Worm (Caenorhabditis elegans) whole organism, L1 larva: Measurements from ENCODE around the gene zmp-2.

ENCODE experiments used
- C16A3.4 ChIP-seq: fragments of 150-350 bp; optimal IDR thresholded peaks from 2 replicates; lab custom pipeline; 2014; ENCODE audit warnings: missing biosample characterization, missing genetic modification characterization
- C34B4.2 ChIP-seq: sonication (generic microtip); optimal IDR thresholded peaks from 2 replicates; lab custom pipeline; 2017; ENCODE audit warnings: mild to moderate bottlenecking, missing genetic modification characterization, missing compliant biosample characterization
- F16B12.6 ChIP-seq: fragments of 150-350 bp; optimal IDR thresholded peaks from 2 replicates; lab custom pipeline; 2014; ENCODE audit warnings: missing biosample characterization, missing genetic modification characterization
- Y116A8C.19 ChIP-seq: sonication (generic microtip); optimal IDR thresholded peaks from 2 replicates; lab custom pipeline; 2016; ENCODE audit warnings: missing compliant biosample characterization, missing genetic modification characterization, borderline replicate concordance
- aha-1 ChIP-seq: fragments of 150-350 bp; optimal IDR thresholded peaks from 2 replicates; lab custom pipeline; 2014; ENCODE audit warnings: missing biosample characterization, missing genetic modification characterization
- aly-2 ChIP-seq: fragments of 150-350 bp; optimal IDR thresholded peaks from 2 replicates; lab custom pipeline; 2014; ENCODE audit warnings: missing biosample characterization, missing genetic modification characterization
- ama-1 ChIP-seq: fragments of 150-350 bp; optimal IDR thresholded peaks from 2 replicates; lab custom pipeline; 2014
- blmp-1 ChIP-seq: fragments of 150-350 bp; optimal IDR thresholded peaks from 2 replicates; lab custom pipeline; 2014; ENCODE audit warnings: missing biosample characterization, missing genetic modification characterization
- ceh-63 ChIP-seq: fragments of 200-800 bp; sonication (Bioruptor generic); optimal IDR thresholded peaks from 2 replicates; lab custom pipeline; 2018; ENCODE audit warnings: mild to moderate bottlenecking, missing genetic modification characterization, missing compliant biosample characterization
- ceh-8 ChIP-seq: fragments of 200-800 bp; sonication (Bioruptor generic); optimal IDR thresholded peaks from 2 replicates; lab custom pipeline; 2018; ENCODE audit warnings: mild to moderate bottlenecking, missing genetic modification characterization, moderate library complexity, missing compliant biosample characterization
- ceh-82 ChIP-seq, 3 experiments: fragments of 150-350 bp in 1 of 3; sonication (generic microtip) in 2 of 3; optimal IDR thresholded peaks; 2 replicates each; lab custom pipeline; 2014 to 2017; ENCODE audit warnings: missing biosample characterization in 3 of 3, missing genetic modification characterization in 3 of 3
- ceh-90 ChIP-seq: sonication (generic microtip); optimal IDR thresholded peaks from 2 replicates; lab custom pipeline; 2016; ENCODE audit warnings: missing genetic modification characterization, missing compliant biosample characterization
- dpl-1 ChIP-seq, 3 experiments: fragments of 150-350 bp in 2 of 3; sonication (generic microtip) in 1 of 3; optimal IDR thresholded peaks; 2 replicates each; lab custom pipeline; 2014 to 2017; ENCODE audit warnings: missing biosample characterization in 3 of 3, missing genetic modification characterization in 3 of 3, missing genetic modification reagents in 3 of 3
- dsc-1 ChIP-seq: sonication (generic microtip); optimal IDR thresholded peaks from 2 replicates; lab custom pipeline; 2016; ENCODE audit warnings: mild to moderate bottlenecking, missing genetic modification characterization, missing compliant biosample characterization
- efl-1 ChIP-seq, 4 experiments: fragments of 150-350 bp; optimal IDR thresholded peaks in 3 of 4; peaks in 1 of 4; 1 replicate in 1 of 4; 2 replicates in 3 of 4; lab custom pipeline; 2014; ENCODE audit warnings: missing biosample characterization in 2 of 4, missing genetic modification characterization in 2 of 4, missing genetic modification reagents in 2 of 4
- efl-3 ChIP-seq: fragments of 200-800 bp; sonication (Bioruptor generic); optimal IDR thresholded peaks from 2 replicates; lab custom pipeline; 2018; ENCODE audit warnings: mild to moderate bottlenecking, missing genetic modification characterization, missing compliant biosample characterization
- egl-27 ChIP-seq, 2 experiments: fragments of 150-350 bp in 1 of 2; sonication (generic microtip); optimal IDR thresholded peaks; 3 replicates each; lab custom pipeline; 2017 to 2018; ENCODE audit warnings: missing biosample characterization in 2 of 2, missing genetic modification characterization in 2 of 2, missing genetic modification reagents in 2 of 2
- elt-3 ChIP-seq, 6 experiments: fragments of 150-350 bp in 1 of 6; sonication (generic microtip); optimal IDR thresholded peaks; 2 replicates each; lab custom pipeline; 2017 to 2018; ENCODE audit warnings: missing biosample characterization in 6 of 6, missing genetic modification characterization in 6 of 6, inconsistent platforms in 1 of 6
- fkh-8 ChIP-seq: sonication (generic microtip); optimal IDR thresholded peaks from 2 replicates; lab custom pipeline; 2016; ENCODE audit warnings: mild to moderate bottlenecking, missing genetic modification characterization, missing compliant biosample characterization
- grh-1 ChIP-seq: fragments of 200-800 bp; sonication (Bioruptor generic); IDR thresholded peaks from 2 replicates; pipeline ENCODE4 v1.3.6; 2022; ENCODE audit warnings: missing genetic modification reagents, missing genetic modification characterization, missing compliant biosample characterization
- hlh-4 ChIP-seq: sonication (generic microtip); optimal IDR thresholded peaks from 2 replicates; lab custom pipeline; 2016; ENCODE audit warnings: mild to moderate bottlenecking, missing genetic modification characterization, missing compliant biosample characterization
- hpl-2 ChIP-seq: fragments of 150-350 bp; optimal IDR thresholded peaks from 2 replicates; lab custom pipeline; 2014; ENCODE audit warnings: missing biosample characterization, missing genetic modification reagents, missing genetic modification characterization
- irx-1 ChIP-seq: sonication (generic microtip); optimal IDR thresholded peaks from 2 replicates; lab custom pipeline; 2016; ENCODE audit warnings: missing genetic modification characterization, missing compliant biosample characterization
- isw-1 ChIP-seq: fragments of 200-800 bp; sonication (Bioruptor generic); IDR thresholded peaks from 2 replicates; pipeline ENCODE4 v1.3.6; 2022; ENCODE audit warnings: missing genetic modification characterization, missing compliant biosample characterization
- lin-13 ChIP-seq: fragments of 150-350 bp; optimal IDR thresholded peaks from 2 replicates; lab custom pipeline; 2014; ENCODE audit warnings: missing biosample characterization, missing genetic modification reagents, missing genetic modification characterization
- lin-15B ChIP-seq: fragments of 150-350 bp; sonication (generic microtip); optimal IDR thresholded peaks from 3 replicates; lab custom pipeline; 2014; ENCODE audit warnings: missing biosample characterization, missing genetic modification characterization
- lin-35 ChIP-seq, 2 experiments: fragments of 150-350 bp; optimal IDR thresholded peaks; 2 replicates each; lab custom pipeline; 2014; ENCODE audit warnings: missing biosample characterization in 2 of 2, missing genetic modification characterization in 2 of 2, missing genetic modification reagents in 2 of 2
- lin-39 ChIP-seq: fragments of 150-350 bp; optimal IDR thresholded peaks from 2 replicates; lab custom pipeline; 2014; ENCODE audit warnings: missing biosample characterization, missing genetic modification reagents, missing genetic modification characterization
- lsy-2 ChIP-seq, 2 experiments: fragments of 150-350 bp; optimal IDR thresholded peaks; 2 replicates each; lab custom pipeline; 2014; ENCODE audit warnings: missing biosample characterization in 2 of 2, missing genetic modification characterization in 2 of 2
- mab-9 ChIP-seq: fragments of 200-800 bp; sonication (Bioruptor generic); IDR thresholded peaks from 2 replicates; pipeline ENCODE4 v1.3.6; 2022; ENCODE audit warnings: missing genetic modification reagents, missing genetic modification characterization, missing compliant biosample characterization
- mdl-1 ChIP-seq, 2 experiments: fragments of 150-350 bp; optimal IDR thresholded peaks; 2 replicates each; lab custom pipeline; 2014 to 2017; ENCODE audit warnings: missing biosample characterization in 2 of 2, missing genetic modification characterization in 2 of 2, inconsistent platforms in 1 of 2
- mef-2 ChIP-seq: fragments of 150-350 bp; optimal IDR thresholded peaks from 2 replicates; lab custom pipeline; 2014; ENCODE audit warnings: missing biosample characterization, missing genetic modification characterization
- mep-1 ChIP-seq: fragments of 150-350 bp; optimal IDR thresholded peaks from 2 replicates; lab custom pipeline; 2014; ENCODE audit warnings: missing biosample characterization, missing genetic modification characterization
- nhr-11 ChIP-seq: fragments of 150-350 bp; optimal IDR thresholded peaks from 2 replicates; lab custom pipeline; 2014; ENCODE audit warnings: missing biosample characterization, missing genetic modification characterization
- nhr-12 ChIP-seq: sonication (generic microtip); optimal IDR thresholded peaks from 2 replicates; lab custom pipeline; 2017; ENCODE audit warnings: missing biosample characterization, missing genetic modification characterization
- nhr-19 ChIP-seq: fragments of 200-800 bp; sonication (Bioruptor generic); conservative IDR thresholded peaks from 2 replicates; pipeline ENCODE4 v1.3.6; 2022; ENCODE audit warnings: missing genetic modification characterization, missing compliant biosample characterization
- nhr-20 ChIP-seq: sonication (generic microtip); optimal IDR thresholded peaks from 2 replicates; lab custom pipeline; 2016; ENCODE audit warnings: mild to moderate bottlenecking, missing genetic modification characterization, missing compliant biosample characterization
- nhr-237 ChIP-seq: fragments of 150-350 bp; optimal IDR thresholded peaks from 2 replicates; lab custom pipeline; 2014; ENCODE audit warnings: missing biosample characterization, missing genetic modification characterization
- nhr-47 ChIP-seq: sonication (generic microtip); optimal IDR thresholded peaks from 2 replicates; lab custom pipeline; 2016; ENCODE audit warnings: mild to moderate bottlenecking, missing genetic modification characterization, moderate library complexity, missing compliant biosample characterization
- nhr-71 ChIP-seq: sonication (generic microtip); optimal IDR thresholded peaks from 2 replicates; lab custom pipeline; 2016; ENCODE audit warnings: mild to moderate bottlenecking, missing genetic modification characterization, moderate library complexity, missing compliant biosample characterization
- nhr-77 ChIP-seq: fragments of 150-350 bp; optimal IDR thresholded peaks from 2 replicates; lab custom pipeline; 2014; ENCODE audit warnings: missing biosample characterization, missing genetic modification characterization
- nhr-85 ChIP-seq: sonication (generic microtip); peaks from one replicate; lab custom pipeline; 2016; ENCODE audit warnings: missing genetic modification characterization, inconsistent platforms, missing compliant biosample characterization
- nhr-90 ChIP-seq: sonication (generic microtip); optimal IDR thresholded peaks from 2 replicates; lab custom pipeline; 2016; ENCODE audit warnings: mild to moderate bottlenecking, missing genetic modification characterization, missing compliant biosample characterization; ENCODE audit not compliant: poor library complexity
- pag-3 ChIP-seq: sonication (generic microtip); optimal IDR thresholded peaks from 2 replicates; lab custom pipeline; 2017; ENCODE audit warnings: missing genetic modification characterization, mild to moderate bottlenecking, missing compliant biosample characterization, antibody characterized with exemption, borderline replicate concordance; ENCODE audit not compliant: insufficient read depth
- rnt-1 ChIP-seq: sonication (generic microtip); optimal IDR thresholded peaks from 2 replicates; lab custom pipeline; 2016; ENCODE audit warnings: mild to moderate bottlenecking, missing genetic modification characterization, moderate library complexity, missing compliant biosample characterization
- skn-1 ChIP-seq: fragments of 150-350 bp; optimal IDR thresholded peaks from 2 replicates; lab custom pipeline; 2014; ENCODE audit warnings: missing biosample characterization, missing genetic modification characterization
- snu-23 ChIP-seq: sonication (generic microtip); optimal IDR thresholded peaks from 2 replicates; lab custom pipeline; 2016; ENCODE audit warnings: missing genetic modification characterization, missing compliant biosample characterization
- sox-4 ChIP-seq: sonication (generic microtip); optimal IDR thresholded peaks from 2 replicates; lab custom pipeline; 2016; ENCODE audit warnings: missing genetic modification characterization, missing compliant biosample characterization
- sptf-1 ChIP-seq: fragments of 150-350 bp; optimal IDR thresholded peaks from 2 replicates; lab custom pipeline; 2014; ENCODE audit warnings: missing biosample characterization, missing genetic modification characterization
- sup-37 ChIP-seq: fragments of 200-800 bp; sonication (Bioruptor generic); optimal IDR thresholded peaks from 2 replicates; lab custom pipeline; 2018; ENCODE audit warnings: mild to moderate bottlenecking, missing genetic modification characterization, missing compliant biosample characterization
- swsn-7 ChIP-seq: sonication (generic microtip); optimal IDR thresholded peaks from 2 replicates; lab custom pipeline; 2016; ENCODE audit warnings: missing genetic modification characterization, missing compliant biosample characterization
- tbx-2 ChIP-seq: sonication (generic microtip); optimal IDR thresholded peaks from 2 replicates; lab custom pipeline; 2016; ENCODE audit warnings: missing genetic modification characterization, missing compliant biosample characterization
- unc-86 ChIP-seq: sonication (generic microtip); optimal IDR thresholded peaks from 2 replicates; lab custom pipeline; 2016; ENCODE audit warnings: missing genetic modification characterization, missing compliant biosample characterization
- zip-4 ChIP-seq: fragments of 200-800 bp; sonication (Bioruptor generic); optimal IDR thresholded peaks from 2 replicates; lab custom pipeline; 2018; ENCODE audit warnings: mild to moderate bottlenecking, missing genetic modification characterization, moderate library complexity, missing compliant biosample characterization

The zmp-2 gene

ce11 chrIII:2619559-2619958 is 16.6 kb upstream of the zmp-2 start, which contains the start of gene ppfr-4:
TSS of gene ppfr-4 (plus strand) at chrIII:2619936.
- TF ChIP-seq fkh-8 (tag; lab: Kevin White, UChicago) (no peak), lsy-2 (tag; optimal IDR thresholded peaks at IDR 0.05; lab: Kevin White, UChicago) (peak; percentile 39 to 54), egl-27 (tag; optimal IDR thresholded peaks at IDR 0.05; lab: Kevin White, UChicago) (no peak), F16B12.6 (tag; lab: Kevin White, UChicago) (peak; percentile 87), tbx-2 (tag; lab: Kevin White, UChicago) (peak; percentile 28), hlh-4 (no peak), pag-3 (tag; lab: Kevin White, UChicago) (no peak), sptf-1 (tag; lab: Kevin White, UChicago) (no peak), ceh-82 (tag; optimal IDR thresholded peaks at IDR 0.05; lab: Kevin White, UChicago) (peak in 1 of 3 experiments; percentile 5), snu-23 (peak; percentile 31), nhr-85 (peak; percentile 39), ceh-90 (tag; lab: Kevin White, UChicago) (no peak), nhr-90 (tag; lab: Kevin White, UChicago) (peak; percentile 2), dpl-1 (GFP tag; optimal IDR thresholded peaks at IDR 0.05; lab: Kevin White, UChicago) (peak; percentile 9 to 53 (median 45)), C34B4.2 (tag; lab: Kevin White, UChicago) (no peak), nhr-20 (tag; lab: Kevin White, UChicago) (no peak), mab-9 (GFP tag; lab: Robert Waterston, UW) (no peak), efl-1 (optimal IDR thresholded peaks at IDR 0.05; lab: Kevin White, UChicago) (peak; percentile 31 to 54), efl-1 (GFP tag; optimal IDR thresholded peaks at IDR 0.05 in 1 of 2; lab: Kevin White, UChicago) (peak; percentile 48 to 85), swsn-7 (tag; lab: Kevin White, UChicago) (no peak), ceh-8 (GFP tag; lab: Kevin White, UChicago) (no peak), rnt-1 (tag; lab: Kevin White, UChicago) (no peak), efl-3 (no peak), zip-4 (GFP tag; lab: Kevin White, UChicago) (no peak), sox-4 (tag; lab: Kevin White, UChicago) (no peak), lin-35 (GFP tag; optimal IDR thresholded peaks at IDR 0.05; lab: Kevin White, UChicago) (peak; percentile 34 to 41), elt-3 (tag; optimal IDR thresholded peaks at IDR 0.05; lab: Kevin White, UChicago) (no peak), ceh-63 (no peak), lin-15B (tag; lab: Kevin White, UChicago) (no peak), unc-86 (tag; lab: Kevin White, UChicago) (no peak), nhr-77 (tag; lab: Kevin White, UChicago) (no peak), nhr-19 (GFP tag; lab: Robert Waterston, UW) (no peak), blmp-1 (tag; lab: Kevin White, UChicago) (peak; percentile 9), mep-1 (tag; lab: Kevin White, UChicago) (no peak), nhr-71 (tag; lab: Kevin White, UChicago) (no peak), Y116A8C.19 (tag; lab: Kevin White, UChicago) (no peak), dsc-1 (peak; percentile 15), nhr-237 (tag; lab: Kevin White, UChicago) (no peak), nhr-11 (tag; lab: Kevin White, UChicago) (no peak), isw-1 (GFP tag; lab: Robert Waterston, UW) (no peak), lin-13 (GFP tag; lab: Kevin White, UChicago) (no peak), mdl-1 (tag; optimal IDR thresholded peaks at IDR 0.05; lab: Kevin White, UChicago) (no peak), aly-2 (tag; lab: Kevin White, UChicago) (no peak), irx-1 (no peak), grh-1 (GFP tag; lab: Robert Waterston, UW) (no peak), sup-37 (GFP tag; lab: Kevin White, UChicago) (no peak), skn-1 (tag; lab: Kevin White, UChicago) (no peak), mef-2 (tag; lab: Kevin White, UChicago) (no peak), lin-39 (peak; percentile 26), aha-1 (tag; lab: Kevin White, UChicago) (no peak), nhr-12 (tag; lab: Kevin White, UChicago) (no peak), ama-1 (lab: Kevin White, UChicago) (no peak), C16A3.4 (tag; lab: Kevin White, UChicago) (peak; percentile 15), hpl-2 (no peak), nhr-47 (tag; lab: Kevin White, UChicago) (peak; percentile 2)
